Fruit fly (Drosophila melanogaster) whole organism, embryonic: Measurements from ENCODE around the gene CG32061.

Experiments
- Sry-β ChIP-seq: fragments of 200-800 bp; sonication (Bioruptor generic); optimal IDR thresholded peaks from 2 replicates; lab custom pipeline; 2018; ENCODE audit warnings: missing biosample characterization, mild to moderate bottlenecking, missing genetic modification characterization, moderate library complexity
- gsb ChIP-seq: fragments of 200-800 bp; sonication (Bioruptor generic); IDR thresholded peaks from 2 replicates; pipeline ENCODE4 v1.3.6; 2022; ENCODE audit warnings: missing biosample characterization, missing genetic modification characterization
- psq ChIP-seq: fragments of 200-800 bp; sonication (Bioruptor generic); optimal IDR thresholded peaks from 2 replicates; lab custom pipeline; 2017; ENCODE audit warnings: missing biosample characterization, missing genetic modification characterization

DNA sequence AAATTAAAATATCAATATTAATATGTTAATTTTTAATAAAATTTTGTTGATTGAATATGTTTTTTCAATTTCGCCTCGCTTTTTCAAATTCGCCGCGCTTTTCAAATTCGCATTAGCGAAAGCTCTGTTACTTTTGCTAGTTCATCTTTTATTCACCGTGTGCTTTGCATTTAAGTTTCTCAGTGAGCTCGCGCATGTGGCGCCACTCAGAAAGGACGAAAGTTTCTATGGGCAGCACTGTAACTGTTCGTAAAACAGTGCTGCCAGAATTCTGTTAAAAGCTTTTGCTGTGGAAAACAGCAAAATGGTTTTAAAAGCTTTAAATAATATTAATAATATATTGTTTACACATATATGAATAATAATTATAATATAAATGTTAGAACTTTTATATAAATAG lies 44.4 kb downstream of the CG32061 start:
- TF ChIP-seq Sry-β (GFP tag; lab: Kevin White, UChicago), result no peak
- no peak for TF ChIP-seq gsb
- TF ChIP-seq psq (GFP tag; lab: Kevin White, UChicago), result no peak
